Worm (Caenorhabditis elegans): Measurements from ENCODE around the gene F35H12.5.

ce11 chrX:876935-877334, 41.3 kb upstream of the F35H12.5 start, which contains the start of gene ZC13.1:
- TF ChIP-seq tbx-2 (tag; optimal IDR thresholded peaks at IDR 0.05) (peak; percentile 53), nhr-11 (tag; optimal IDR thresholded peaks at IDR 0.05) (no peak), ama-1 (optimal IDR thresholded peaks at IDR 0.05) (no peak), nhr-76 (tag; optimal IDR thresholded peaks at IDR 0.05) (no peak), egl-13 (tag; optimal IDR thresholded peaks at IDR 0.05) (no peak), nhr-237 (tag; optimal IDR thresholded peaks at IDR 0.05) (no peak)
